Fruit fly (Drosophila melanogaster) whole organism, prepupa: ENCODE measurements around the gene CG46317.

ENCODE experiments used
- CG11294 ChIP-seq: fragments of 200-800 bp; sonication (Bioruptor generic); IDR thresholded peaks from 2 replicates; pipeline ENCODE4 v1.3.6; 2022; ENCODE audit warnings: missing biosample characterization, missing genetic modification characterization
- CG11762 ChIP-seq: fragments of 200-800 bp; sonication (Bioruptor generic); optimal IDR thresholded peaks from 3 replicates; lab custom pipeline; 2016; ENCODE audit warnings: missing biosample characterization, missing genetic modification characterization; ENCODE audit not compliant: insufficient read depth
- CG1621 ChIP-seq: fragments of 200-800 bp; sonication (Bioruptor generic); optimal IDR thresholded peaks from 3 replicates; lab custom pipeline; 2018; ENCODE audit warnings: missing biosample characterization, mild to moderate bottlenecking, missing genetic modification characterization
- CG16779 ChIP-seq: fragments of 200-800 bp; sonication (Bioruptor generic); optimal IDR thresholded peaks from 3 replicates; lab custom pipeline; 2017; ENCODE audit warnings: missing biosample characterization, mild to moderate bottlenecking, missing genetic modification characterization
- CG3032 ChIP-seq: fragments of 200-800 bp; optimal IDR thresholded peaks from 2 replicates; lab custom pipeline; 2019; ENCODE audit warnings: missing biosample characterization, mild to moderate bottlenecking, missing genetic modification characterization, moderate library complexity
- CG31627 ChIP-seq: fragments of 200-800 bp; sonication (Bioruptor generic); optimal IDR thresholded peaks from 3 replicates; lab custom pipeline; 2016; ENCODE audit warnings: missing biosample characterization, missing genetic modification characterization
- CG32006 ChIP-seq: fragments of 200-800 bp; sonication (Bioruptor generic); optimal IDR thresholded peaks from 3 replicates; lab custom pipeline; 2017; ENCODE audit warnings: missing biosample characterization, mild to moderate bottlenecking, missing genetic modification characterization
- CG34406 ChIP-seq: fragments of 200-800 bp; sonication (Bioruptor generic); optimal IDR thresholded peaks from 3 replicates; lab custom pipeline; 2016; ENCODE audit warnings: missing biosample characterization, missing genetic modification characterization
- CG6792 ChIP-seq: fragments of 200-800 bp; sonication (Bioruptor generic); optimal IDR thresholded peaks from 3 replicates; lab custom pipeline; 2016; ENCODE audit warnings: missing biosample characterization, missing genetic modification characterization
- CG6808 ChIP-seq: fragments of 200-800 bp; sonication (Bioruptor generic); optimal IDR thresholded peaks from 3 replicates; lab custom pipeline; 2017; ENCODE audit warnings: missing biosample characterization, missing genetic modification characterization, mild to moderate bottlenecking, moderate library complexity, missing genetic modification reagents
- CG8632 ChIP-seq: fragments of 200-800 bp; sonication (Bioruptor generic); optimal IDR thresholded peaks from 3 replicates; lab custom pipeline; 2016; ENCODE audit warnings: missing biosample characterization, missing genetic modification characterization
- Eip75B ChIP-seq: fragments of 200-800 bp; sonication (Bioruptor generic); optimal IDR thresholded peaks from 3 replicates; lab custom pipeline; 2016; ENCODE audit warnings: missing biosample characterization, missing genetic modification characterization
- Eip78C ChIP-seq: fragments of 200-800 bp; sonication (Bioruptor generic); peaks from one replicate; lab custom pipeline; 2016; ENCODE audit warnings: missing biosample characterization, missing genetic modification characterization
- Eip93F ChIP-seq: fragments of 200-800 bp; sonication (Bioruptor generic); optimal IDR thresholded peaks from 2 replicates; lab custom pipeline; 2016; ENCODE audit warnings: missing biosample characterization, mild to moderate bottlenecking, missing genetic modification characterization
- Ets21C ChIP-seq: fragments of 200-800 bp; sonication (Bioruptor generic); optimal IDR thresholded peaks from 3 replicates; lab custom pipeline; 2016; ENCODE audit warnings: missing biosample characterization, missing genetic modification characterization
- Ets96B ChIP-seq: fragments of 200-800 bp; optimal IDR thresholded peaks from 2 replicates; lab custom pipeline; 2019; ENCODE audit warnings: missing biosample characterization, mild to moderate bottlenecking, missing genetic modification characterization, moderate library complexity
- Hr38 ChIP-seq: sonication (Bioruptor generic); optimal IDR thresholded peaks from 2 replicates; lab custom pipeline; 2016; ENCODE audit warnings: missing biosample characterization, missing genetic modification characterization
- Lpt ChIP-seq: fragments of 200-800 bp; sonication (Bioruptor generic); optimal IDR thresholded peaks from 3 replicates; lab custom pipeline; 2016; ENCODE audit warnings: missing biosample characterization, missing genetic modification characterization
- Smox ChIP-seq: fragments of 200-800 bp; sonication (Bioruptor generic); optimal IDR thresholded peaks from 3 replicates; lab custom pipeline; 2016; ENCODE audit warnings: missing biosample characterization, missing genetic modification characterization
- Sox102F ChIP-seq: fragments of 200-800 bp; sonication (Bioruptor generic); optimal IDR thresholded peaks from 2 replicates; lab custom pipeline; 2016; ENCODE audit warnings: missing biosample characterization, mild to moderate bottlenecking, missing genetic modification characterization
- Sox14 ChIP-seq: fragments of 200-800 bp; sonication (Bioruptor generic); optimal IDR thresholded peaks from 3 replicates; lab custom pipeline; 2016; ENCODE audit warnings: missing biosample characterization, missing genetic modification characterization
- Sox15 ChIP-seq: fragments of 200-800 bp; sonication (Bioruptor generic); optimal IDR thresholded peaks from 3 replicates; lab custom pipeline; 2016; ENCODE audit warnings: missing biosample characterization, missing genetic modification characterization
- dac ChIP-seq: fragments of 200-800 bp; sonication (Bioruptor generic); optimal IDR thresholded peaks from 2 replicates; lab custom pipeline; 2017; ENCODE audit warnings: missing biosample characterization, mild to moderate bottlenecking, missing genetic modification characterization
- dsx ChIP-seq: fragments of 200-800 bp; optimal IDR thresholded peaks from 3 replicates; lab custom pipeline; 2019; ENCODE audit warnings: missing biosample characterization, mild to moderate bottlenecking, missing genetic modification characterization, moderate library complexity; ENCODE audit not compliant: poor library complexity, severe bottlenecking
- eg ChIP-seq: fragments of 200-800 bp; sonication (Bioruptor generic); IDR thresholded peaks from 3 replicates; pipeline ENCODE4 v1.3.6; 2022; ENCODE audit warnings: missing biosample characterization, missing genetic modification characterization
- esn ChIP-seq: fragments of 200-800 bp; sonication (Bioruptor generic); optimal IDR thresholded peaks from 2 replicates; lab custom pipeline; 2016; ENCODE audit warnings: missing biosample characterization, mild to moderate bottlenecking, missing genetic modification characterization, moderate library complexity
- lz ChIP-seq: fragments of 200-800 bp; sonication (Bioruptor generic); optimal IDR thresholded peaks from 3 replicates; lab custom pipeline; 2016; ENCODE audit warnings: missing biosample characterization, missing genetic modification characterization
- pdm3 ChIP-seq: fragments of 200-800 bp; sonication (Bioruptor generic); optimal IDR thresholded peaks from 3 replicates; lab custom pipeline; 2016; ENCODE audit warnings: missing biosample characterization, missing genetic modification characterization
- salr ChIP-seq, 2 experiments: fragments of 200-800 bp; sonication (Bioruptor generic); optimal IDR thresholded peaks; 3 replicates each; lab custom pipeline; 2016 to 2018; ENCODE audit warnings: missing biosample characterization in 2 of 2, missing genetic modification characterization in 2 of 2, mild to moderate bottlenecking in 1 of 2
- spab ChIP-seq: fragments of 200-800 bp; sonication (Bioruptor generic); optimal IDR thresholded peaks from 2 replicates; lab custom pipeline; 2017; ENCODE audit warnings: missing biosample characterization, mild to moderate bottlenecking, missing genetic modification characterization, missing genetic modification reagents
- svp ChIP-seq: fragments of 200-800 bp; sonication (Bioruptor generic); peaks from one replicate; lab custom pipeline; 2016; ENCODE audit warnings: missing biosample characterization, missing genetic modification characterization
- vri ChIP-seq: fragments of 200-800 bp; sonication (Bioruptor generic); optimal IDR thresholded peaks from 3 replicates; lab custom pipeline; 2016; ENCODE audit warnings: missing biosample characterization, mild to moderate bottlenecking, missing genetic modification characterization

The CG46317 gene

dm6 chrX:14218045-14218483 is 43.0 kb upstream of the CG46317 start (continued):
- TF ChIP-seq Sox102F (GFP tag; lab: Kevin White, UChicago) (peak; percentile 93), CG32006 (GFP tag; lab: Kevin White, UChicago) (peak; percentile 95), Eip93F (GFP tag; lab: Kevin White, UChicago) (peak; percentile 87), CG6792 (GFP tag; lab: Kevin White, UChicago) (peak; percentile 97), Ets21C (GFP tag; lab: Kevin White, UChicago) (peak; percentile 92), CG1621 (peak; percentile 94), lz (GFP tag; lab: Kevin White, UChicago) (peak; percentile 97), CG34406 (GFP tag; lab: Kevin White, UChicago) (peak; percentile 97), salr (GFP tag; optimal IDR thresholded peaks at IDR 0.05; lab: Kevin White, UChicago) (peak; percentile 89 to 93), CG16779 (peak; percentile 90), Sox15 (GFP tag; lab: Kevin White, UChicago) (peak; percentile 94), spab (peak; percentile 96), dac (peak; percentile 84)
- TF ChIP-seq, all 60 proteins: peak for 59

dm6 chrX:14221182-14221581 is 39.8 kb upstream of the CG46317 start:
- TF ChIP-seq Smox (no peak), dsx (GFP tag; lab: Kevin White, UChicago) (no peak), Eip78C (peak; percentile 49)

dm6 chrX:14221995-14222394 is 39.0 kb upstream of the CG46317 start:
- no peak for TF ChIP-seq CG32006 (GFP tag; lab: Kevin White, UChicago)
- no peak for TF ChIP-seq CG11294 (GFP tag; lab: Robert Waterston, UW)
- TF ChIP-seq Ets96B (tag; lab: Kevin White, UChicago), result no peak
- TF ChIP-seq Lpt (GFP tag; lab: Kevin White, UChicago), result no peak
- TF ChIP-seq CG8632, result no peak
- TF ChIP-seq Sox102F (GFP tag; lab: Kevin White, UChicago), result no peak
- no peak for TF ChIP-seq esn (GFP tag; lab: Kevin White, UChicago)
- TF ChIP-seq Sox14 (GFP tag; lab: Kevin White, UChicago), result no peak
- TF ChIP-seq pdm3 (GFP tag; lab: Kevin White, UChicago), result no peak

dm6 chrX:14225665-14226064 is 35.4 kb upstream of the CG46317 start, which contains the start of gene CG11674:
TSS of gene CG11674 (minus strand) at chrX:14225879.
- TF ChIP-seq vri (GFP tag; lab: Kevin White, UChicago), result no peak

- TF ChIP-seq Eip75B (GFP tag; lab: Kevin White, UChicago) (no peak), svp (GFP tag; lab: Kevin White, UChicago) (peak; percentile 26)
These were observed 34.9 kb upstream of the CG46317 start, which contains the start of gene mRpL38 for dm6 chrX:14226093-14226492. TSS of gene mRpL38 (plus strand) at chrX:14226289.

DNA sequence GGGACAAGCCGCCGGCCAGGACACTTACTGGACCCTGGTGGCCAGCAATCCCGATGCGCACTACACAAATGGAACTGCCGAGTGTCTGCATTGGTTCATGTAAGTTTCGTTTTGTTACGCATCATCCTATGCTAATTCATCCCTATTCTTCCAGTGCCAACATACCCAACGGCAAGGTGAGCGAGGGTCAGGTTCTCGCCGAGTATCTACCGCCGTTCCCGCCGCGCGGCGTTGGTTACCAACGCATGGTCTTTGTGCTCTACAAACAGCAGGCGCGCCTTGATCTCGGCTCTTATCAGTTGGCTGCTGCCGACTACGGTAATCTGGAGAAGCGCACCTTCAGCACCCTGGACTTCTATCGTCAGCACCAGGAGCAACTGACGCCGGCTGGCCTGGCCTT is 34.0 kb upstream of the CG46317 start:
- no peak for TF ChIP-seq Hr38
- TF ChIP-seq CG6808 (GFP tag; lab: Kevin White, UChicago), result no peak
- TF ChIP-seq CG31627 (GFP tag; lab: Kevin White, UChicago), result no peak
- TF ChIP-seq svp (GFP tag; lab: Kevin White, UChicago), result peak; percentile 94
- no peak for TF ChIP-seq CG34406 (GFP tag; lab: Kevin White, UChicago)

- TF ChIP-seq CG3032 (tag; lab: Kevin White, UChicago) (peak; percentile 15), CG34406 (GFP tag; lab: Kevin White, UChicago) (peak; percentile 26), CG8632 (no peak), svp (GFP tag; lab: Kevin White, UChicago) (peak; percentile 67), CG11762 (GFP tag; lab: Kevin White, UChicago) (no peak), lz (GFP tag; lab: Kevin White, UChicago) (peak; percentile 28), esn (GFP tag; lab: Kevin White, UChicago) (peak; percentile 21), dsx (GFP tag; lab: Kevin White, UChicago) (peak; percentile 93), eg (GFP tag; lab: Robert Waterston, UW) (0 out of 3 replicates have a peak, but pooled peaks have one; percentile 26)
These were observed 27.1 kb upstream of the CG46317 start, which contains the start of gene CG42271 for dm6 chrX:14233843-14234337. TSS of gene CG42271 (minus strand) at chrX:14234066.
